Fruit fly (Drosophila melanogaster) whole organism, embryonic: ENCODE data around the gene Coq7.

ENCODE experiments used
- B-H2 ChIP-seq: fragments of 200-800 bp; sonication (Bioruptor generic); optimal IDR thresholded peaks from 2 replicates; lab custom pipeline; 2018; ENCODE audit warnings: missing biosample characterization, mild to moderate bottlenecking, missing genetic modification characterization
- Blimp-1 ChIP-seq: fragments of 200-800 bp; sonication (Bioruptor generic); optimal IDR thresholded peaks from 3 replicates; lab custom pipeline; 2018; ENCODE audit warnings: missing biosample characterization, missing genetic modification characterization, mild to moderate bottlenecking, moderate library complexity, missing genetic modification reagents
- Bteb2 ChIP-seq: fragments of 200-800 bp; sonication (Bioruptor generic); optimal IDR thresholded peaks from 2 replicates; lab custom pipeline; 2016; ENCODE audit warnings: missing biosample characterization, missing genetic modification characterization
- CG10267 ChIP-seq: fragments of 200-800 bp; sonication (Bioruptor generic); optimal IDR thresholded peaks from 2 replicates; lab custom pipeline; 2018; ENCODE audit warnings: missing biosample characterization, mild to moderate bottlenecking, missing genetic modification characterization, moderate library complexity
- CG10274 ChIP-seq: fragments of 200-800 bp; sonication (Bioruptor generic); optimal IDR thresholded peaks from 3 replicates; lab custom pipeline; 2017; ENCODE audit warnings: missing biosample characterization, mild to moderate bottlenecking, missing genetic modification characterization
- CG10431 ChIP-seq: fragments of 200-800 bp; sonication (Bioruptor generic); optimal IDR thresholded peaks from 3 replicates; lab custom pipeline; 2018; ENCODE audit warnings: missing biosample characterization, mild to moderate bottlenecking, missing genetic modification characterization
- CG10979 ChIP-seq: fragments of 200-800 bp; sonication (Bioruptor generic); optimal IDR thresholded peaks from 2 replicates; lab custom pipeline; 2018; ENCODE audit warnings: missing biosample characterization, mild to moderate bottlenecking, missing genetic modification characterization, moderate library complexity
- CG12155 ChIP-seq: fragments of 200-800 bp; sonication (Bioruptor generic); optimal IDR thresholded peaks from 3 replicates; lab custom pipeline; 2016; ENCODE audit warnings: missing biosample characterization, missing genetic modification characterization
- CG12299 ChIP-seq: fragments of 200-800 bp; sonication (Bioruptor generic); optimal IDR thresholded peaks from 2 replicates; lab custom pipeline; 2018; ENCODE audit warnings: missing biosample characterization, mild to moderate bottlenecking, missing genetic modification characterization
- CG13296 ChIP-seq: fragments of 200-800 bp; sonication (Bioruptor generic); optimal IDR thresholded peaks from 3 replicates; lab custom pipeline; 2018; ENCODE audit warnings: missing biosample characterization, mild to moderate bottlenecking, missing genetic modification characterization
- CG1529 ChIP-seq: fragments of 200-800 bp; sonication (Bioruptor generic); optimal IDR thresholded peaks from 3 replicates; lab custom pipeline; 2018; ENCODE audit warnings: missing biosample characterization, missing genetic modification characterization
- CG15601 ChIP-seq: fragments of 200-800 bp; sonication (Bioruptor generic); optimal IDR thresholded peaks from 3 replicates; lab custom pipeline; 2019; ENCODE audit warnings: missing biosample characterization, mild to moderate bottlenecking, missing genetic modification characterization, moderate library complexity
- CG1603 ChIP-seq: fragments of 200-800 bp; sonication (Bioruptor generic); optimal IDR thresholded peaks from 2 replicates; lab custom pipeline; 2019; ENCODE audit warnings: missing biosample characterization, mild to moderate bottlenecking, missing genetic modification characterization, moderate library complexity
- CG16779 ChIP-seq: fragments of 200-800 bp; sonication (Bioruptor generic); IDR thresholded peaks from 2 replicates; pipeline ENCODE4 v1.3.6; 2022; ENCODE audit warnings: missing biosample characterization, missing genetic modification characterization
- CG17829 ChIP-seq: fragments of 200-800 bp; optimal IDR thresholded peaks from 2 replicates; lab custom pipeline; 2019; ENCODE audit warnings: missing biosample characterization, mild to moderate bottlenecking, missing genetic modification characterization, moderate library complexity
- CG18764 ChIP-seq: fragments of 200-800 bp; sonication (Bioruptor generic); optimal IDR thresholded peaks from 3 replicates; lab custom pipeline; 2016; ENCODE audit warnings: missing biosample characterization, missing genetic modification characterization
- CG2202 ChIP-seq: fragments of 200-800 bp; sonication (Bioruptor generic); optimal IDR thresholded peaks from 2 replicates; lab custom pipeline; 2018; ENCODE audit warnings: missing biosample characterization, mild to moderate bottlenecking, missing genetic modification characterization
- CG4328 ChIP-seq: fragments of 200-800 bp; sonication (Bioruptor generic); optimal IDR thresholded peaks from 3 replicates; lab custom pipeline; 2017; ENCODE audit warnings: missing biosample characterization, missing genetic modification reagents, missing genetic modification characterization
- CG7786 ChIP-seq: fragments of 200-800 bp; sonication (Bioruptor generic); optimal IDR thresholded peaks from 2 replicates; lab custom pipeline; 2016; ENCODE audit warnings: missing biosample characterization, missing genetic modification characterization
- CG7987 ChIP-seq: fragments of 200-800 bp; sonication (Bioruptor generic); optimal IDR thresholded peaks from 2 replicates; lab custom pipeline; 2018; ENCODE audit warnings: missing biosample characterization, mild to moderate bottlenecking, missing genetic modification characterization, moderate library complexity
- CG9932 ChIP-seq: fragments of 200-800 bp; sonication (Bioruptor generic); IDR thresholded peaks from 2 replicates; pipeline ENCODE4 v1.3.6; 2022; ENCODE audit warnings: missing biosample characterization, missing genetic modification characterization
- D19A ChIP-seq: fragments of 200-800 bp; optimal IDR thresholded peaks from 3 replicates; lab custom pipeline; 2019; ENCODE audit warnings: missing biosample characterization, mild to moderate bottlenecking, missing genetic modification characterization, moderate library complexity
- E2f2 ChIP-seq: fragments of 200-800 bp; sonication (Bioruptor generic); IDR thresholded peaks from 2 replicates; pipeline ENCODE4 v1.3.6; 2022; ENCODE audit warnings: missing biosample characterization, missing genetic modification characterization
- H15 ChIP-seq: fragments of 200-800 bp; sonication (Bioruptor generic); IDR thresholded peaks from 3 replicates; pipeline ENCODE4 v1.3.6; 2022; ENCODE audit warnings: missing biosample characterization, missing genetic modification characterization
- Hey ChIP-seq: fragments of 200-800 bp; sonication (Bioruptor generic); optimal IDR thresholded peaks from 3 replicates; lab custom pipeline; 2018; ENCODE audit warnings: missing biosample characterization, mild to moderate bottlenecking, missing genetic modification characterization
- NfI ChIP-seq: fragments of 200-800 bp; sonication (Bioruptor generic); optimal IDR thresholded peaks from 3 replicates; lab custom pipeline; 2018; ENCODE audit warnings: missing biosample characterization, mild to moderate bottlenecking, missing genetic modification characterization, moderate library complexity
- Ptx1 ChIP-seq: fragments of 200-800 bp; sonication (Bioruptor generic); IDR thresholded peaks from 2 replicates; pipeline ENCODE4 v1.3.6; 2022; ENCODE audit warnings: missing biosample characterization, missing genetic modification characterization
- Rx ChIP-seq: fragments of 200-800 bp; sonication (Bioruptor generic); IDR thresholded peaks from 2 replicates; pipeline ENCODE4 v1.3.6; 2022; ENCODE audit warnings: missing biosample characterization, missing genetic modification characterization
- Sry-β ChIP-seq: fragments of 200-800 bp; sonication (Bioruptor generic); optimal IDR thresholded peaks from 2 replicates; lab custom pipeline; 2018; ENCODE audit warnings: missing biosample characterization, mild to moderate bottlenecking, missing genetic modification characterization, moderate library complexity
- TFAM ChIP-seq: fragments of 200-800 bp; sonication (Bioruptor generic); optimal IDR thresholded peaks from 2 replicates; lab custom pipeline; 2017; ENCODE audit warnings: missing biosample characterization, missing genetic modification characterization, inconsistent platforms
- Tbp ChIP-seq: fragments of >200 bp; optimal IDR thresholded peaks from 2 replicates; lab custom pipeline; 2018; ENCODE audit warnings: missing biosample characterization, missing genetic modification characterization
- ab ChIP-seq: fragments of 200-800 bp; sonication (Bioruptor generic); optimal IDR thresholded peaks from 2 replicates; lab custom pipeline; 2016; ENCODE audit warnings: missing biosample characterization, missing genetic modification characterization
- ac ChIP-seq: fragments of 200-800 bp; sonication (Bioruptor generic); optimal IDR thresholded peaks from 3 replicates; lab custom pipeline; 2017; ENCODE audit warnings: missing biosample characterization, mild to moderate bottlenecking, missing genetic modification characterization
- bab2 ChIP-seq: fragments of 200-800 bp; sonication (Bioruptor generic); optimal IDR thresholded peaks from 2 replicates; lab custom pipeline; 2016; ENCODE audit warnings: missing biosample characterization, missing genetic modification characterization
- bcd ChIP-seq: fragments of 200-800 bp; sonication (Bioruptor generic); optimal IDR thresholded peaks from 2 replicates; lab custom pipeline; 2017; ENCODE audit warnings: missing biosample characterization, mild to moderate bottlenecking, missing genetic modification characterization
- chif ChIP-seq, 2 experiments: fragments of 200-800 bp; sonication (Bioruptor generic); optimal IDR thresholded peaks; 3 replicates each; lab custom pipeline; 2016; ENCODE audit warnings: missing biosample characterization in 2 of 2, missing genetic modification characterization in 2 of 2
- chm ChIP-seq: fragments of 200-800 bp; sonication (Bioruptor generic); IDR thresholded peaks from 2 replicates; pipeline ENCODE4 v1.3.6; 2022; ENCODE audit warnings: missing biosample characterization, missing genetic modification characterization
- crc ChIP-seq: fragments of 200-800 bp; sonication (Bioruptor generic); optimal IDR thresholded peaks from 2 replicates; lab custom pipeline; 2016; ENCODE audit warnings: missing biosample characterization, missing genetic modification characterization
- dm ChIP-seq: fragments of 200-800 bp; sonication (Bioruptor generic); optimal IDR thresholded peaks from 3 replicates; lab custom pipeline; 2016; ENCODE audit warnings: missing biosample characterization, missing genetic modification characterization
- emc ChIP-seq: fragments of 200-800 bp; sonication (Bioruptor generic); optimal IDR thresholded peaks from 2 replicates; lab custom pipeline; 2016; ENCODE audit warnings: missing biosample characterization, missing genetic modification characterization
- ewg ChIP-seq: fragments of 200-800 bp; sonication (Bioruptor generic); optimal IDR thresholded peaks from 3 replicates; lab custom pipeline; 2017; ENCODE audit warnings: mild to moderate bottlenecking, missing biosample characterization, missing genetic modification reagents, missing genetic modification characterization
- gem ChIP-seq: fragments of 200-800 bp; sonication (Bioruptor generic); optimal IDR thresholded peaks from 2 replicates; lab custom pipeline; 2019; ENCODE audit warnings: missing biosample characterization, mild to moderate bottlenecking, missing genetic modification characterization, moderate library complexity
- insv ChIP-seq, 2 experiments: fragments of 200-800 bp; sonication (Bioruptor generic); optimal IDR thresholded peaks; 3 replicates each; lab custom pipeline; 2016 to 2018; ENCODE audit warnings: missing biosample characterization in 2 of 2, missing genetic modification characterization in 2 of 2
- otp ChIP-seq: fragments of 200-800 bp; sonication (Bioruptor generic); IDR thresholded peaks from 3 replicates; pipeline ENCODE4, ENCODE4 v1.3.6; 2022; ENCODE audit warnings: missing biosample characterization, missing genetic modification characterization
- pum ChIP-seq: fragments of 200-800 bp; sonication (Bioruptor generic); optimal IDR thresholded peaks from 2 replicates; lab custom pipeline; 2016; ENCODE audit warnings: missing biosample characterization, missing genetic modification characterization
- run ChIP-seq: fragments of 200-800 bp; sonication (Bioruptor generic); optimal IDR thresholded peaks from 3 replicates; lab custom pipeline; 2018; ENCODE audit warnings: missing biosample characterization, mild to moderate bottlenecking, missing genetic modification characterization
- so ChIP-seq: fragments of 200-800 bp; sonication (Bioruptor generic); IDR thresholded peaks from 3 replicates; pipeline ENCODE4 v1.3.6; 2022; ENCODE audit warnings: missing biosample characterization, missing genetic modification characterization
- sr ChIP-seq: fragments of 200-800 bp; sonication (Bioruptor generic); IDR thresholded peaks from 3 replicates; pipeline ENCODE4 v1.3.6; 2022; ENCODE audit warnings: missing biosample characterization, missing genetic modification characterization
- sug ChIP-seq: fragments of 200-800 bp; optimal IDR thresholded peaks from 2 replicates; lab custom pipeline; 2019; ENCODE audit warnings: missing biosample characterization, mild to moderate bottlenecking, missing genetic modification characterization, moderate library complexity
- tup ChIP-seq: fragments of 200-800 bp; sonication (Bioruptor generic); optimal IDR thresholded peaks from 2 replicates; lab custom pipeline; 2016; ENCODE audit warnings: missing biosample characterization, mild to moderate bottlenecking, missing genetic modification characterization, moderate library complexity
- twi ChIP-seq: fragments of 200-800 bp; optimal IDR thresholded peaks from 2 replicates; lab custom pipeline; 2019; ENCODE audit warnings: missing biosample characterization, mild to moderate bottlenecking, missing genetic modification characterization, moderate library complexity

Coq7 gene

DNA sequence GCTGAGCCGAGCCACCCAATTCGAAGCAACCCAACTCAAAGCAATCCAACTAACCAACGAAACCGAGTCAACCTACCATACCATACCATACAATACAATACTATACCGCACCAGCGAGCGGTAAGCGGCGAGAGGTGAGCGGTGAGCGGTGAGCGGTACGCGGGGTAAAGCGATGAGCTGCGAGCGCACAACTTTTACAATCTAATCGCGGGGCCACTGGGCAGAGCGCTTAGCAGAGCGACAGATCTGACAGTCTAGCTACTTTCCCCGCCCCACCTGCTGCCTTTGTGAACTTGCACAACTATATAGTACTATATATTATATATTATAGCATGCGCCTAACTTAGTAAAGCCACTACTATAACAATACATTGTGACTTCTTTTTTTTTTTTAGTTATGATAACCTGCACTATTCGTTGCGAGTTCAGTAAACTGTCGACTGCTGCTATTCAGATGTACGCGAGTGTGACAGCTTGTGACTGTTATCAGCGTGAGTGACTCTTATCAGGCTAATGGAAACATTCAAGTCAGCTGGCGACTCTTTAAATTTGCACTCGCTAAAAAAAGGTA, 29.8 kb downstream of the Coq7 start (continued):
- no peak for TF ChIP-seq insv (GFP tag; optimal IDR thresholded peaks at IDR 0.05; lab: Kevin White, UChicago)
- TF ChIP-seq CG7786: no peak
- TF ChIP-seq CG12155: peak; percentile 61
- no peak for TF ChIP-seq tup (GFP tag; lab: Kevin White, UChicago)
- TF ChIP-seq crc (GFP tag; lab: Kevin White, UChicago): no peak
- TF ChIP-seq CG2202 (tag; lab: Kevin White, UChicago): no peak
- 0 out of 3 replicates have a peak, but pooled peaks have one; percentile 28 for TF ChIP-seq H15
- TF ChIP-seq sug (tag; lab: Kevin White, UChicago): peak; percentile 77
- peak; percentile 56; the same call in 1 of the 2 replicates for TF ChIP-seq Ptx1 (GFP tag; lab: Robert Waterston, UW)
- no peak for TF ChIP-seq run
- peak; percentile 31 for TF ChIP-seq CG10979
- peak; percentile 47 for TF ChIP-seq bcd
- no peak for TF ChIP-seq CG1529 (GFP tag; lab: Kevin White, UChicago)
- no peak for TF ChIP-seq emc (GFP tag; lab: Kevin White, UChicago)
- TF ChIP-seq so (GFP tag; lab: Robert Waterston, UW): no peak
- peak; percentile 20 for TF ChIP-seq B-H2
- TF ChIP-seq CG10274 (GFP tag; lab: Kevin White, UChicago): no peak
- TF ChIP-seq ab (GFP tag; lab: Kevin White, UChicago): no peak
- TF ChIP-seq chif (GFP tag; optimal IDR thresholded peaks at IDR 0.05; lab: Kevin White, UChicago): no peak
- TF ChIP-seq ewg (GFP tag; lab: Kevin White, UChicago): no peak
- no peak for TF ChIP-seq E2f2
- peak; percentile 21 for TF ChIP-seq CG13296 (GFP tag; lab: Kevin White, UChicago)
- peak; percentile 88 for TF ChIP-seq Sry-β (GFP tag; lab: Kevin White, UChicago)
- TF ChIP-seq CG9932 (GFP tag; lab: Robert Waterston, UW): peak; percentile 25; the same call in 1 of the 2 replicates
- no peak for TF ChIP-seq Tbp (GFP tag; lab: Kevin White, UChicago)
- no peak for TF ChIP-seq dm (GFP tag; lab: Kevin White, UChicago)
- TF ChIP-seq ac (GFP tag; lab: Kevin White, UChicago): no peak
- no peak for TF ChIP-seq CG1603 (tag; lab: Kevin White, UChicago)
- TF ChIP-seq chm (GFP tag; lab: Robert Waterston, UW): no peak
- no peak for TF ChIP-seq CG16779
- peak; percentile 3 for TF ChIP-seq CG4328
- TF ChIP-seq Rx (GFP tag; lab: Robert Waterston, UW): peak; percentile 46; the same call in 1 of the 2 replicates
- no peak for TF ChIP-seq D19A (tag; lab: Kevin White, UChicago)
- TF ChIP-seq Blimp-1: peak; percentile 29
- no peak for TF ChIP-seq CG17829 (tag; lab: Kevin White, UChicago)
- 0 out of 3 replicates have a peak, but pooled peaks have one; percentile 24 for TF ChIP-seq otp (GFP tag; lab: Robert Waterston, UW)
- TF ChIP-seq CG15601: no peak
- no peak for TF ChIP-seq bab2
- peak; percentile 20 for TF ChIP-seq CG10267 (tag; lab: Kevin White, UChicago)
- TF ChIP-seq CG12299 (tag; lab: Kevin White, UChicago): no peak
- TF ChIP-seq twi: no peak
- peak; percentile 29 for TF ChIP-seq NfI (GFP tag; lab: Kevin White, UChicago)
- TF ChIP-seq sr (GFP tag; lab: Robert Waterston, UW): no peak
- TF ChIP-seq Hey (tag; lab: Kevin White, UChicago): no peak
- TF ChIP-seq CG18764 (GFP tag; lab: Kevin White, UChicago): no peak
- TF ChIP-seq pum (GFP tag; lab: Kevin White, UChicago): no peak
- TF ChIP-seq CG10431 (GFP tag; lab: Kevin White, UChicago): no peak
- TF ChIP-seq CG7987 (GFP tag; lab: Kevin White, UChicago): no peak
- TF ChIP-seq gem (tag; lab: Kevin White, UChicago): peak; percentile 68
- no peak for TF ChIP-seq Bteb2 (GFP tag; lab: Kevin White, UChicago)
- TF ChIP-seq TFAM: no peak
